Worm (Caenorhabditis elegans) whole organism, L4/young adult: ENCODE data around the gene Y116A8C.25.

ENCODE experiments used
- W03F9.2 ChIP-seq: fragments of 150-350 bp; optimal IDR thresholded peaks from 2 replicates; lab custom pipeline; 2014; ENCODE audit warnings: missing biosample characterization, missing genetic modification characterization
- him-1 ChIP-seq: sonication (generic microtip); optimal IDR thresholded peaks from 2 replicates; lab custom pipeline; 2016; ENCODE audit warnings: missing genotype, missing genetic modification reagents, missing genetic modification characterization, missing compliant biosample characterization

DNA sequence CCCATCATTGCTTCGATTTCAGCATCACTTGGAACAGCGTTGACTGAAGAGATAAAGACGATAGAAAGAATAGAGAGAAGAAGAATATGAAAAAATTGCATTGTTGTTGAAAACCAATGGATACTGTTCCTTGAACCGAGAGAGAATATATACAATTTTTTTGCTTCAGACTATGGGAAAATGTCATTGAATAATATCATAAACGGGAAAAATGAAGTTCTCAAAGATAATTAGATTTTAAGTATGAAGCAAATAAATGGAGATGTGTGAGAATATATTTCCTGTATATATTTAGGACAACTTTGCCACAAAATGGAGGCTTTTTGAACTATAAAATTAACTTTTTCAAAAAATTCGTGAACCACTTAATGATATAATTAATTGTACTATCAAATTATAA is 20.5 kb downstream of the Y116A8C.25 start, which contains the start of gene Y116A8C.44:
- TF ChIP-seq W03F9.2 (tag; lab: Kevin White, UChicago) (no peak), him-1 (tag; lab: Kevin White, UChicago) (no peak)
